Worm (Caenorhabditis elegans) whole organism, mixed stage, embryonic: ENCODE measurements around the gene idpb-2.

ENCODE experiments used
- flh-1 ChIP-seq: fragments of 200-800 bp; sonication (Bioruptor generic); optimal IDR thresholded peaks from 2 replicates; lab custom pipeline; 2018; ENCODE audit warnings: mild to moderate bottlenecking, missing genetic modification characterization, moderate library complexity, missing compliant biosample characterization
- lin-32 ChIP-seq: fragments of 200-800 bp; sonication (Bioruptor generic); optimal IDR thresholded peaks from 2 replicates; lab custom pipeline; 2018; ENCODE audit warnings: mild to moderate bottlenecking, missing genetic modification characterization, missing compliant biosample characterization
- nhr-237 ChIP-seq: fragments of 150-350 bp; optimal IDR thresholded peaks from 2 replicates; lab custom pipeline; 2014; ENCODE audit warnings: missing biosample characterization, missing genetic modification characterization
- unc-39 ChIP-seq: fragments of 150-350 bp; optimal IDR thresholded peaks from 2 replicates; lab custom pipeline; 2014; ENCODE audit warnings: missing biosample characterization, missing genetic modification characterization

DNA sequence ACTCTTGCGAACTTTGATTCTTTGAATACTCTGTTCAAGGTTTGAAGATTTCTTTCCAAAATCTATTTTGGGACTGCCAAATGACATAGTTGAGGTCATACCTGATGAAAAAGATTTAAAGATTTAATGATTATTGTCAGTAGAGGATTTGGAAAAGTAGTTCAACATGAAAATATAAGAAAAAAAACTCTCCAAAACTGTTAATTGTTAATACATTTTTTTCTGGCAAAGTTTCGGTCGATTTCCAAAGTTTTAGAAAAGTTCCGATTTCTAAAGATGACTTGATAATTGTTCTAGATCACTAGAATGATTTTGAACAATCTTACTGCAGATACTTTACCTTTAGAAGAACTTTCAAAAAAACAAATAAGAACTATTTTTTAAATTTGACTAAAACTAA lies 1.8 kb upstream of the idpb-2 start, which contains the start of gene C27A2.7:
- TF ChIP-seq nhr-237 (tag; lab: Kevin White, UChicago), result no peak
- no peak for TF ChIP-seq flh-1 (GFP tag; lab: Kevin White, UChicago)
- no peak for TF ChIP-seq unc-39 (tag; lab: Kevin White, UChicago)
- no peak for TF ChIP-seq lin-32 (GFP tag; lab: Kevin White, UChicago)
